Worm (Caenorhabditis elegans) whole organism, L4/young adult: ENCODE measurements around the gene sahd-1.

Source experiments
- W03F9.2 ChIP-seq: fragments of 150-350 bp; optimal IDR thresholded peaks from 2 replicates; lab custom pipeline; 2014; ENCODE audit warnings: missing biosample characterization, missing genetic modification characterization
- dao-5 ChIP-seq: sonication (generic microtip); optimal IDR thresholded peaks from 2 replicates; lab custom pipeline; 2016; ENCODE audit warnings: missing genotype, missing genetic modification characterization, moderate library complexity, missing compliant biosample characterization
- him-1 ChIP-seq: sonication (generic microtip); optimal IDR thresholded peaks from 2 replicates; lab custom pipeline; 2016; ENCODE audit warnings: missing genotype, missing genetic modification reagents, missing genetic modification characterization, missing compliant biosample characterization

The sahd-1 gene

DNA sequence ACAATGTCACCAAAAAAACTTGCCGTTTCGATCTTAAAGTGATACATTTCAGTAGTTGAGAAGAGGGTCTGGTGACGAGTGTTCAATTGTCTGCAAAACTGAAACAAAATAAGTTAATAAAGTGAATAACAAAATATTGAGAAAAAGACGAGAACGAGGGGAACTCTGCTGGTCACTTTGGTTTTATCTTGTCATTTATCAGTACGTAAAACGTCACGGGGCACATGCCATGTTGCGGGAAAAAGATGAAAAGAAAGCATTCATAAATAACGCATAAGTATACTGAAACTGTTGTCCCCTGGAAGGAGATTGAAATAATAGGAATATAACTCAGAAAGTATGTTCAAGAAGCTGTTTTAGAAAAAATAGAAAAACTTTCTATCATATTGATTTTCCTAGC, at the start of gene sahd-1:
sahd-1 (minus strand) TSS at position 100 of the 400 bp plus-strand sequence.
- TF ChIP-seq dao-5 (no peak), W03F9.2 (tag; lab: Kevin White, UChicago) (no peak), him-1 (tag; lab: Kevin White, UChicago) (no peak)

DNA sequence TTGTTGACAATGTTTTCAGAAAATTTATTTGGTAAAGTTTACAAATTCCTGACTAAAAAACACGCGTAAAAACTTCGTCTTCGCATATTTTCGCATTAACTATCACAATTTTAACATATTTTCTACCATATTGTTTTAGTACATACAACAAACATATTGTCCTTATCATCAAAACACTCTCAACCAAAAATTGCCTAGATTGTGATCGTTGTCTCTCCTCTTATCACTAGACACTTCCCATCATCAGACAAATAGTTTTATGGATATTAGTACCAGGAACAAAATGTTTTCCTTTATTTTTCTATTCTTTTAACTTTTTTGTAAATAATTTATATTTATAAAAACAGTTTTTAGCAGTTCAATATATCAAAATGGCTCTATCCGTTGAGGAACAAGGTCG, 46.6 kb upstream of the sahd-1 start, which contains the start of gene C17C3.3:
C17C3.3 (plus strand) TSS at position 346 of the 400 bp plus-strand sequence.
- no peak for TF ChIP-seq him-1 (tag; lab: Kevin White, UChicago)
- TF ChIP-seq W03F9.2 (tag; lab: Kevin White, UChicago): no peak
- TF ChIP-seq dao-5: no peak

ce11 chrII:5557134-5557533, 42.4 kb upstream of the sahd-1 start:
- TF ChIP-seq him-1 (tag; lab: Kevin White, UChicago) (no peak), W03F9.2 (tag; lab: Kevin White, UChicago) (no peak), dao-5 (no peak)

DNA sequence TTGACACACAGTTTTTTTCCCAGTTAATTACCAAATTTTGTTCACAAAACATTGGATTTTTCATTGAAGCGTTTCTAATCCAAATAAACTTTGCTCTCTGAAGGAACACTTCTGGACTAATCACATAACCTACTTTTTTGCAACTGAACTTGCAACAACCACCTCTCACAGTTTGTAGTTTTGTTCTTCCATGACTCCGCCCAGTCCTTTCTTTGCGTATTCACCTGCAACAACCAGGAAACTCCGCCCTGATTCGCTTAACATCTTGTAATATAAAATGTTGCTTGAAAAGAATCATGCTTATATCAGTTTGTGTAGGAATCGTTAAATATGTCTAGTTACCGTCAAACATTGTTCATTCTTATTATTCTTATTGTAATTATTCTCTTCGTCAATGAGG, 41.7 kb upstream of the sahd-1 start, which contains the start of gene ins-11:
ins-11 (plus strand) TSS at position 301 of the 400 bp plus-strand sequence.
- no peak for TF ChIP-seq him-1 (tag; lab: Kevin White, UChicago)
- no peak for TF ChIP-seq dao-5
- no peak for TF ChIP-seq W03F9.2 (tag; lab: Kevin White, UChicago)

ce11 chrII:5555522-5555921, 40.8 kb upstream of the sahd-1 start:
- no peak for TF ChIP-seq dao-5
- TF ChIP-seq W03F9.2 (tag; lab: Kevin White, UChicago): no peak
- TF ChIP-seq him-1 (tag; lab: Kevin White, UChicago): no peak

DNA sequence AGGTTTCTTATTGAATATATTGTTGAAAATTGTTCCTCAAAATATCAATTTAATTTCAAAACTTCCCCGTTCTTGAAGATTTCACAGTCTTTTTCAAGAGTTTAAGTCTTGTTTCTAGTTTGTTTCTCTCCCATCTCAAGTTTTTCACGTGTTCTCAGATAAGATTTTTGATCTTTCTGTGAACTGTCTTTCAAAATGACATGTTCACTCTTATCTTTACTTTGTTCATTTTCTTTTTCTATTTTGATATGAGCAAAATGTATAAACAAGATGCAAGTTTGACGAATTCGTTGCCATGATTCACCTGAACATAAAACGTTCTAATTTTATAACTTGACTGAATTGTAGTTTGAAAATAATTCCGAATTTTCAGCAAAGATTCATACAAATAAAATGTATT, 40.0 kb upstream of the sahd-1 start:
- TF ChIP-seq dao-5 (no peak), W03F9.2 (tag; lab: Kevin White, UChicago) (no peak), him-1 (tag; lab: Kevin White, UChicago) (no peak)

DNA sequence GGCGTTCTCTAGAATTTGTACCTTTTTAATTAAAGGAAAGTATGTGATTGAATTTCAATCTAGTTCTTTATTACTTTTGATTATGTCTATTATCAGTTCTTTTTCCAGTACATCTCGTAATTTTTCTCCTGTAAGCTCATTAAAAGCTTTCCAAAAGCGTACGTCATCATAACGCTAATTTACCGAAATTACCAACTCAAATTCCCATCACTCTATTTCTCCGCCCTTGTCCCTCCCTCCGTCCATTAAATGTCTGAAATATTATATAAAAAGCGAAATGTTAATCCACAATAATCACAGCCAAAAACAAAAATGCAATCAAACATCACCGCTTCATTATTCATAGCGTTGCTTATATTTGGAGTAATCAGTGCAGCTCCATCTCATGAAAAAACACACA, 39.6 kb upstream of the sahd-1 start, which contains the start of gene ins-12:
ins-12 (plus strand) TSS at position 301 of the 400 bp plus-strand sequence.
- TF ChIP-seq dao-5 (no peak), W03F9.2 (tag; lab: Kevin White, UChicago) (no peak), him-1 (tag; lab: Kevin White, UChicago) (no peak)

- no peak for TF ChIP-seq him-1 (tag; lab: Kevin White, UChicago)
- TF ChIP-seq dao-5: no peak
- no peak for TF ChIP-seq W03F9.2 (tag; lab: Kevin White, UChicago)
Measured at ce11 chrII:5553531-5553930, 38.8 kb upstream of the sahd-1 start.

DNA sequence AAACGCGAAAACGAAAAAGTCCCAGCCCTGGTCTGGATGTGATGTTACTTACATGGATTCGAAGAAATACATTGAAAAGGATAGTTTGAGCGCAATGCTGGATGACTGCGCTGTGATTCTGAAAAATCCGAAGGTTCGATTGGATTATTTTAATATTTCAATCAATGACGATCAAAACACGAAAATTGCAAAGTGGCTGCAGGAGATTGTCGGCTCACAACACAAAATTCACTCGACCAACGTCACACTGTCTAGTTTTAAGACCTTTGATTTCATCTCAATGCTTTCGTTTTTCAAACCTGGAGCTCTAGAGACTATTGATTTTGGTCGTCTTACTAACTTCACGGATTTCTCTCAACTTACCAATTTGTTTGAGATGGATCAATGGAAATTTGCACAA, 36.8 kb upstream of the sahd-1 start, which contains the start of gene C17C3.5:
C17C3.5 (plus strand) TSS at position 301 of the 400 bp plus-strand sequence.
- TF ChIP-seq W03F9.2 (tag; lab: Kevin White, UChicago) (no peak), dao-5 (no peak)

DNA sequence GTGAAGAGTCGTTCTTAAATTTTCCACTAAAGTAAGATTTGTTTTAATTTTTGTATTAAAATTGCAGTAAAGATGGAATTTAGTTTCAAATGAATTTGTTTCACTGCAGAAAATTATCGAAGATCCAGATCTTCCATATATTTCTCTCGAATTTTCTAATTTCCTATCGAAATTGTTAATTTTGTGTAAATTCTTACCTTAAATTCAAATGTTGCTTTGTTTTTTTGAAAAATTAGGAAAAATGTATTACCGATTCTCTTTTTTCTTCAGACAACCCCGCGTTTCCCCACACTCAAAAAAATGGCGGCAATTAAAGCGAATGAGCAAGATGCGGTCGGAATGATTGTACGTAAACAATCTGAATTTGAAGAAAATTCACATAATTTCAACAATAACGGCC, 35.0 kb upstream of the sahd-1 start, which contains the start of gene C17C3.6:
C17C3.6 (plus strand) TSS at position 301 of the 400 bp plus-strand sequence.
- TF ChIP-seq dao-5: no peak
- TF ChIP-seq W03F9.2 (tag; lab: Kevin White, UChicago): no peak

ce11 chrII:5547442-5547894, 32.7 kb upstream of the sahd-1 start, which contains the start of gene acdh-2:
acdh-2 (minus strand) TSS chrII:5547492.
- TF ChIP-seq dao-5 (no peak), him-1 (tag; lab: Kevin White, UChicago) (no peak), W03F9.2 (tag; lab: Kevin White, UChicago) (no peak)

DNA sequence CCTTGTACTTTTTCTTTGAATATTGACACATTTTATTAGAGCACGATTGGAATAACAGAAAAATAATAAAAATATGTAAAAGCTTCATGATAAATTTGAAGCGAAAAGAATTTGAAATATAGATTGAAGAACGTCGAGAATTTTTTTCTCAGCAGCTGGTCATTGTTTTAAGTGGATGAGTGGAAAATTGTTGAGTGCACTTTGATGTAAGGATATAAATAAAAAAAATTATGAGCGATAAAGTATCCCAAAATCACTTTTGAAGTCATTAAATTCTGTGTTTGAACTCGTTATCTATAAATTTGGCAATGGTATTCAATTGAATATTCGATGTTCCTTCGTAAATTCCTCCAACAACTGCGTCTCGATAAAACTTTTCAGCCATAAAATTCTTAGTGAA, 30.0 kb upstream of the sahd-1 start, which contains the start of gene ins-13:
ins-13 (minus strand) TSS at position 101 of the 400 bp plus-strand sequence.
- TF ChIP-seq dao-5 (no peak), him-1 (tag; lab: Kevin White, UChicago) (no peak), W03F9.2 (tag; lab: Kevin White, UChicago) (no peak)

DNA sequence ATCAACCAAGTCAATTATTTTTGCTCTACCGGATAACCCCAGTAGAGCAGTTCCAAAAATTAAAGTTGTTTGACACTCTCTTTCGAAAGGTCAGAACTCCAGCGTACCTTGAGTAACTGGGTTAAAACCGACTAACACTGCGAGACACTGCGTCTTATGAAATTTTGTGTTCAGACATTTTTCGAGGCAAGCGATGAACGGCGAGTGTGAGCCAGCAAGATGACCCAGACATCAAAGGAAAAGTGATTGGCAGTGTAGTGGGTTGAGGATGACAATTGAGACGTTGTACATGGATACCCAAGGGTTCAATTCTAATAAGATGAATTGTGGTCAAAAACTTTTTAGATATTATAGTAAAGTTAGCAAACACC, 29.4 kb upstream of the sahd-1 start:
- TF ChIP-seq him-1 (tag; lab: Kevin White, UChicago) (no peak), dao-5 (no peak), W03F9.2 (tag; lab: Kevin White, UChicago) (no peak)

DNA sequence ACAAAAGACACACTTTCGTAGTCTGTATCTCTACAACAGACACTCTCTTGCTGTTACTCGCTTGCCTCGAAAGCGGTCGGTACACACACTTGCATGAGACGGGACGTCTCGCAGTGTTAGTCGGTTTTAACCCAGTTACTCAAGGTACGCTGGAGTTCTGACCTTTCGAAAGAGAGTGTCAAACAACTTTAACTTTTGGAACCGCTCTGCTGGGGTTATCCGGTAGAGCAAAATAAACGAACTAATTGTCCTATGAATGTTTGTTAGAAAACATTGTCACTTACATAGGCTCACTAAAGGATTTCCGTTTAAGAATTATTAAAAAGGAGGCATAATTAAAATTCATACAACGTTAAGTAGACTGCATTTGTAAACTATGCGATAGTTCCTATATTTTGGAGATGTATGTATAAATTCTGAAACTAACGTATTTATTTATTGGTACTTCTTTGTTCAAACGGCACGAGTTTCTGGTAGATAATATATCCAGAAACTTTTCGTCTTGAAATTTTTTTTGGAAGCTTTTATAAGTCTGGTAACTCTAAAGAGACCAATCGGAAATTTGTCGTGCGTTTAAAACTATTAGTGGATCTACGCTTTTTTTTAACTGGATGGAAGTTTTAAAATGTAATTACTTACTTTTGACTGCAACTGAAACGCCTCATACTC, 28.9 kb upstream of the sahd-1 start:
- TF ChIP-seq dao-5 (peak; percentile 89), W03F9.2 (tag; lab: Kevin White, UChicago) (peak; percentile 80), him-1 (tag; lab: Kevin White, UChicago) (peak; percentile 98)
